Fruit fly (Drosophila melanogaster) whole organism, prepupa: ENCODE measurements around the gene Ns1.

Source experiments
- CG11294 ChIP-seq: fragments of 200-800 bp; sonication (Bioruptor generic); IDR thresholded peaks from 2 replicates; pipeline ENCODE4 v1.3.6; 2022; ENCODE audit warnings: missing biosample characterization, missing genetic modification characterization
- Lpt ChIP-seq: fragments of 200-800 bp; sonication (Bioruptor generic); optimal IDR thresholded peaks from 3 replicates; lab custom pipeline; 2016; ENCODE audit warnings: missing biosample characterization, missing genetic modification characterization

- TF ChIP-seq CG11294 (GFP tag; lab: Robert Waterston, UW) (no peak), Lpt (GFP tag; lab: Kevin White, UChicago) (no peak)
Measured at dm6 chr3R:17053415-17054177, 18.9 kb downstream of the Ns1 start, which contains the start of gene Dad.
